Worm (Caenorhabditis elegans): ENCODE measurements around the gene pqn-79.
"Not testable (repeated sequence)": the region's sequence is repeated elsewhere in the genome, so short reads cannot be mapped to it uniquely, and the experiment has no call there.

pqn-79 gene

DNA sequence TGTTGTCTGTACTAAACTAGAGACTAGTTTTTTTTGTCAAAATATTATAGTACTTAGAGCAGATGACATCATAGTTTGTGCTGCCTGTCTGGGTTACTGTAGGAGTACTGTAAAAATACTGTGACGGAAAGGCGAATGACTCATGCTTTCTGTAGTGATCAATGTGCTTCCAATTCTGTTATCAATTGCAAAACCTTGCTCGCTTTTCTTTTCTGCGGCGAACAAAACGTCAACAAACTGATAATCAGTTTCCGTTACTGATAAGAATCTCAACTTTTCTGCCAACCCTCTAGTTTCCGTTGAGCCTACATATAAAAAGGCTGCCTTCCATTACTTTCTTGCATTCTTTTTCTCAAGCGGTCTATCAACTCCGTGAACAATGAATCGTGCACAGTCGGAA lies 45.5 kb downstream of the pqn-79 start, which contains the start of gene Y105C5A.13:
TSS of gene Y105C5A.13 (plus strand) at position 380 of the 400 bp plus-strand sequence.
- TF ChIP-seq elt-2 (tag; optimal IDR thresholded peaks at IDR 0.05): peak; percentile 78
- no peak for TF ChIP-seq ama-1 (optimal IDR thresholded peaks at IDR 0.05)

DNA sequence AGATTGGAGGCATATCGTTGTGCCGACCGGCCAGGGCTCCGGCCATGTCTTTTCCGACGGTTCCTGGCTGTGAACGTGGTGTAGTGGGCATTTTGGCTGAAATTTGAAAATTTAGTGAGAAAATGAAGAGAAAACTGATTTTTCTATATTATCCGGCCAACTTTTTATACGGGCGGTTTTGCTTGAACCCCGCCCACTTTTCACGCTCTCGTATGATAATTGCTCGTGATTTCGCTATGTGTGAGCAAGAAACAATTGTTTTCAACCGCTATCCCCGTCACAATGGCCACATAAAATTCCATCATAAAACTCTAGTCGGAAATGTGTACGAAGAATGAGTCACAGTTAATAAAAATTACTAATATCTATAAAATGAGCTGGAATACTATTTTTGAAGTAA lies 46.3 kb downstream of the pqn-79 start, which contains the start of gene Y105C5A.12:
TSS of gene Y105C5A.12 (minus strand) at position 101 of the 400 bp plus-strand sequence.
- not testable (repeated sequence) for TF ChIP-seq nfya-1 (tag; optimal IDR thresholded peaks at IDR 0.05); ceh-19 (GFP tag; optimal IDR thresholded peaks at IDR 0.05); F13H6.1 (tag; optimal IDR thresholded peaks at IDR 0.05)

All from whole organism, late embryonic.